Fruit fly (Drosophila melanogaster) whole organism, embryonic: ENCODE measurements around the gene Sema5c.

Experiments used
- ATbp ChIP-seq: fragments of 200-800 bp; sonication (Bioruptor generic); optimal IDR thresholded peaks from 2 replicates; lab custom pipeline; 2017; ENCODE audit warnings: missing biosample characterization, mild to moderate bottlenecking, missing genetic modification characterization, missing genetic modification reagents
- Adf1 ChIP-seq: fragments of 200-800 bp; sonication (Bioruptor generic); IDR thresholded peaks from 2 replicates; pipeline ENCODE4 v1.3.6; 2022; ENCODE audit warnings: missing biosample characterization, missing genetic modification characterization
- Awh ChIP-seq: fragments of 200-800 bp; sonication (Bioruptor generic); IDR thresholded peaks from 2 replicates; pipeline ENCODE4, ENCODE4 v1.3.6; 2022; ENCODE audit warnings: missing biosample characterization, missing genetic modification characterization
- CG10274 ChIP-seq: fragments of 200-800 bp; sonication (Bioruptor generic); optimal IDR thresholded peaks from 3 replicates; lab custom pipeline; 2017; ENCODE audit warnings: missing biosample characterization, mild to moderate bottlenecking, missing genetic modification characterization
- CG11504 ChIP-seq: fragments of 200-800 bp; sonication (Bioruptor generic); optimal IDR thresholded peaks from 3 replicates; lab custom pipeline; 2019; ENCODE audit warnings: missing biosample characterization, mild to moderate bottlenecking, missing genetic modification characterization, moderate library complexity
- CG11695 ChIP-seq: fragments of 200-800 bp; sonication (Bioruptor generic); IDR thresholded peaks from 3 replicates; pipeline ENCODE4 v1.3.6; 2022; ENCODE audit warnings: missing biosample characterization, missing genetic modification characterization
- CG12236 ChIP-seq: fragments of 200-800 bp; sonication (Bioruptor generic); optimal IDR thresholded peaks from 2 replicates; lab custom pipeline; 2016; ENCODE audit warnings: missing biosample characterization, missing genetic modification characterization
- CG13894 ChIP-seq: fragments of 200-800 bp; sonication (Bioruptor generic); optimal IDR thresholded peaks from 3 replicates; lab custom pipeline; 2018; ENCODE audit warnings: missing biosample characterization, mild to moderate bottlenecking, missing genetic modification characterization, moderate library complexity
- CG15269 ChIP-seq: fragments of 200-800 bp; sonication (Bioruptor generic); optimal IDR thresholded peaks from 2 replicates; lab custom pipeline; 2018; ENCODE audit warnings: missing biosample characterization, mild to moderate bottlenecking, missing genetic modification characterization, moderate library complexity
- CG15479 ChIP-seq: fragments of 200-800 bp; sonication (Bioruptor generic); optimal IDR thresholded peaks from 3 replicates; lab custom pipeline; 2019; ENCODE audit warnings: missing biosample characterization, mild to moderate bottlenecking, missing genetic modification characterization, moderate library complexity
- CG15514 ChIP-seq: fragments of 200-800 bp; sonication (Bioruptor generic); optimal IDR thresholded peaks from 3 replicates; lab custom pipeline; 2017; ENCODE audit warnings: missing biosample characterization, missing genetic modification characterization, mild to moderate bottlenecking, moderate library complexity, missing genetic modification reagents
- CG1602 ChIP-seq: fragments of 200-800 bp; sonication (Bioruptor generic); optimal IDR thresholded peaks from 3 replicates; lab custom pipeline; 2016; ENCODE audit warnings: missing biosample characterization, missing genetic modification characterization
- CG34376 ChIP-seq: fragments of 200-800 bp; sonication (Bioruptor generic); optimal IDR thresholded peaks from 2 replicates; lab custom pipeline; 2018; ENCODE audit warnings: missing biosample characterization, mild to moderate bottlenecking, missing genetic modification characterization
- CG34422 ChIP-seq: fragments of 200-800 bp; sonication (Bioruptor generic); IDR thresholded peaks from 3 replicates; pipeline ENCODE4 v1.3.6; 2022; ENCODE audit warnings: missing biosample characterization, missing genetic modification characterization
- CG4820 ChIP-seq: fragments of 200-800 bp; sonication (Bioruptor generic); optimal IDR thresholded peaks from 3 replicates; lab custom pipeline; 2016; ENCODE audit warnings: missing biosample characterization, missing genetic modification characterization
- CG6175 ChIP-seq: fragments of 200-800 bp; sonication (Bioruptor generic); IDR thresholded peaks from 3 replicates; pipeline ENCODE4 v1.3.6; 2022; ENCODE audit warnings: missing biosample characterization, missing genetic modification characterization
- CG6854 ChIP-seq: fragments of 200-800 bp; sonication (Bioruptor generic); optimal IDR thresholded peaks from 3 replicates; lab custom pipeline; 2017; ENCODE audit warnings: missing biosample characterization, mild to moderate bottlenecking, missing genetic modification characterization
- CG8924 ChIP-seq: fragments of 200-800 bp; optimal IDR thresholded peaks from 3 replicates; lab custom pipeline; 2019; ENCODE audit warnings: missing biosample characterization, mild to moderate bottlenecking, missing genetic modification characterization, moderate library complexity
- CG9932 ChIP-seq: fragments of 200-800 bp; sonication (Bioruptor generic); IDR thresholded peaks from 2 replicates; pipeline ENCODE4 v1.3.6; 2022; ENCODE audit warnings: missing biosample characterization, missing genetic modification characterization
- Dp ChIP-seq: fragments of 200-800 bp; sonication (Bioruptor generic); optimal IDR thresholded peaks from 2 replicates; lab custom pipeline; 2018; ENCODE audit warnings: missing biosample characterization, mild to moderate bottlenecking, missing genetic modification characterization, moderate library complexity
- E2f1 ChIP-seq: fragments of 200-800 bp; sonication (Bioruptor generic); IDR thresholded peaks from 2 replicates; pipeline ENCODE4 v1.3.6; 2022; ENCODE audit warnings: missing biosample characterization, missing genetic modification characterization
- Eip74EF ChIP-seq, 2 experiments: fragments of 200-800 bp in 1 of 2; fragments of >200 bp in 1 of 2; sonication (Bioruptor generic) in 1 of 2; optimal IDR thresholded peaks; 2 replicates each; lab custom pipeline; 2017 to 2019; ENCODE audit warnings: missing biosample characterization in 2 of 2, missing genetic modification characterization in 2 of 2, mild to moderate bottlenecking in 1 of 2, moderate library complexity in 1 of 2
- HLH3B ChIP-seq: fragments of 200-800 bp; sonication (Bioruptor generic); IDR thresholded peaks from 2 replicates; pipeline ENCODE4 v1.3.6; 2022; ENCODE audit warnings: missing biosample characterization, missing genetic modification characterization
- HLHmδ ChIP-seq: fragments of 200-800 bp; sonication (Bioruptor generic); optimal IDR thresholded peaks from 2 replicates; lab custom pipeline; 2018; ENCODE audit warnings: missing biosample characterization, mild to moderate bottlenecking, missing genetic modification characterization, moderate library complexity
- Jarid2 ChIP-seq: fragments of 200-800 bp; sonication (Bioruptor generic); optimal IDR thresholded peaks from 3 replicates; lab custom pipeline; 2017; ENCODE audit warnings: mild to moderate bottlenecking, missing biosample characterization, missing genetic modification reagents, missing genetic modification characterization
- Lpt ChIP-seq: fragments of >200 bp; optimal IDR thresholded peaks from 2 replicates; lab custom pipeline; 2018; ENCODE audit warnings: missing biosample characterization, missing genetic modification characterization
- Meics ChIP-seq: fragments of 200-800 bp; sonication (Bioruptor generic); optimal IDR thresholded peaks from 2 replicates; lab custom pipeline; 2017; ENCODE audit warnings: missing biosample characterization, mild to moderate bottlenecking, missing genetic modification characterization
- Nf-YA ChIP-seq: fragments of 200-800 bp; sonication (Bioruptor generic); IDR thresholded peaks from 2 replicates; pipeline ENCODE4 v1.3.6; 2022; ENCODE audit warnings: missing biosample characterization, missing genetic modification characterization
- ara ChIP-seq: fragments of 200-800 bp; sonication (Bioruptor generic); IDR thresholded peaks from 2 replicates; pipeline ENCODE4 v1.3.6; 2022; ENCODE audit warnings: missing biosample characterization, missing genetic modification characterization
- btn ChIP-seq: fragments of 200-800 bp; sonication (Bioruptor generic); optimal IDR thresholded peaks from 2 replicates; lab custom pipeline; 2016; ENCODE audit warnings: missing biosample characterization, missing genetic modification characterization
- corto ChIP-seq: fragments of 200-800 bp; sonication (Bioruptor generic); optimal IDR thresholded peaks from 2 replicates; lab custom pipeline; 2016; ENCODE audit warnings: missing biosample characterization, mild to moderate bottlenecking, missing genetic modification characterization, moderate library complexity
- crc ChIP-seq: fragments of 200-800 bp; sonication (Bioruptor generic); optimal IDR thresholded peaks from 2 replicates; lab custom pipeline; 2016; ENCODE audit warnings: missing biosample characterization, missing genetic modification characterization
- dimm ChIP-seq: fragments of 200-800 bp; sonication (Bioruptor generic); IDR thresholded peaks from 2 replicates; pipeline ENCODE4 v1.3.6; 2022; ENCODE audit warnings: missing biosample characterization, missing genetic modification characterization
- disco-r ChIP-seq: fragments of 200-800 bp; sonication (Bioruptor generic); optimal IDR thresholded peaks from 2 replicates; lab custom pipeline; 2016; ENCODE audit warnings: missing biosample characterization, missing genetic modification characterization
- dmrt99B ChIP-seq: fragments of 200-800 bp; sonication (Bioruptor generic); optimal IDR thresholded peaks from 2 replicates; lab custom pipeline; 2018; ENCODE audit warnings: missing biosample characterization, mild to moderate bottlenecking, missing genetic modification characterization, moderate library complexity
- emc ChIP-seq: fragments of 200-800 bp; sonication (Bioruptor generic); optimal IDR thresholded peaks from 2 replicates; lab custom pipeline; 2016; ENCODE audit warnings: missing biosample characterization, missing genetic modification characterization
- esg ChIP-seq: fragments of 200-800 bp; sonication (Bioruptor generic); conservative IDR thresholded peaks from 2 replicates; pipeline ENCODE4 v1.3.6; 2022; ENCODE audit warnings: missing biosample characterization, missing genetic modification characterization
- ftz-f1 ChIP-seq: fragments of 200-800 bp; sonication (Bioruptor generic); optimal IDR thresholded peaks from 2 replicates; lab custom pipeline; 2016; ENCODE audit warnings: missing biosample characterization, missing genetic modification characterization
- gro ChIP-seq: fragments of 200-800 bp; sonication (Bioruptor generic); optimal IDR thresholded peaks from 2 replicates; lab custom pipeline; 2016; ENCODE audit warnings: missing biosample characterization, missing genetic modification characterization
- gsb ChIP-seq: fragments of 200-800 bp; sonication (Bioruptor generic); IDR thresholded peaks from 2 replicates; pipeline ENCODE4 v1.3.6; 2022; ENCODE audit warnings: missing biosample characterization, missing genetic modification characterization
- gt ChIP-seq: fragments of 200-800 bp; sonication (Bioruptor generic); IDR thresholded peaks from 2 replicates; pipeline ENCODE4 v1.3.6; 2022; ENCODE audit warnings: missing biosample characterization, missing genetic modification characterization
- inv ChIP-seq: fragments of 200-800 bp; sonication (Bioruptor generic); IDR thresholded peaks from 2 replicates; pipeline ENCODE4 v1.3.6; 2022; ENCODE audit warnings: missing biosample characterization, missing genetic modification characterization; ENCODE audit not compliant: partially characterized antibody
- klu ChIP-seq: fragments of 200-800 bp; sonication (Bioruptor generic); IDR thresholded peaks from 2 replicates; pipeline ENCODE4 v1.3.6; 2022; ENCODE audit warnings: missing biosample characterization, missing genetic modification characterization
- phol ChIP-seq: fragments of 200-800 bp; sonication (Bioruptor generic); optimal IDR thresholded peaks from 3 replicates; lab custom pipeline; 2018; ENCODE audit warnings: missing biosample characterization, mild to moderate bottlenecking, missing genetic modification characterization, moderate library complexity
- ro ChIP-seq: fragments of 200-800 bp; sonication (Bioruptor generic); IDR thresholded peaks from 2 replicates; pipeline ENCODE4 v1.3.6; 2022; ENCODE audit warnings: missing biosample characterization, missing genetic modification characterization
- sisA ChIP-seq: fragments of 200-800 bp; sonication (Bioruptor generic); IDR thresholded peaks from 2 replicates; pipeline ENCODE4 v1.3.6; 2022; ENCODE audit warnings: missing biosample characterization, missing genetic modification characterization
- slbo ChIP-seq: fragments of 200-800 bp; sonication (Bioruptor generic); IDR thresholded peaks from 2 replicates; pipeline ENCODE4 v1.3.6; 2022; ENCODE audit warnings: missing biosample characterization, missing genetic modification characterization
- sug ChIP-seq: fragments of 200-800 bp; optimal IDR thresholded peaks from 2 replicates; lab custom pipeline; 2019; ENCODE audit warnings: missing biosample characterization, mild to moderate bottlenecking, missing genetic modification characterization, moderate library complexity
- tna ChIP-seq: fragments of 200-800 bp; sonication (Bioruptor generic); IDR thresholded peaks from 2 replicates; pipeline ENCODE4 v1.3.6; 2022; ENCODE audit warnings: missing biosample characterization, missing genetic modification characterization; ENCODE audit not compliant: partially characterized antibody
- trh ChIP-seq: fragments of 200-800 bp; sonication (Bioruptor generic); optimal IDR thresholded peaks from 2 replicates; lab custom pipeline; 2016; ENCODE audit warnings: missing biosample characterization, missing genetic modification characterization
- tup ChIP-seq: fragments of 200-800 bp; sonication (Bioruptor generic); optimal IDR thresholded peaks from 2 replicates; lab custom pipeline; 2016; ENCODE audit warnings: missing biosample characterization, mild to moderate bottlenecking, missing genetic modification characterization, moderate library complexity
- vvl ChIP-seq: fragments of 200-800 bp; sonication (Bioruptor generic); IDR thresholded peaks from 2 replicates; pipeline ENCODE4 v1.3.6; 2022; ENCODE audit warnings: missing biosample characterization, missing genetic modification characterization

Gene Sema5c

dm6 chr3L:12045443-12045842, 36.2 kb downstream of the Sema5c start (continued):
- TF ChIP-seq ftz-f1 (GFP tag; lab: Kevin White, UChicago) (no peak), CG4820 (no peak), Dp (GFP tag; lab: Kevin White, UChicago) (no peak), esg (GFP tag; lab: Robert Waterston, UW) (no peak), CG15269 (tag; lab: Kevin White, UChicago) (peak; percentile 37), sug (tag; lab: Kevin White, UChicago) (peak; percentile 22), emc (GFP tag; lab: Kevin White, UChicago) (no peak), phol (no peak), inv (no peak), gro (GFP tag; lab: Kevin White, UChicago) (no peak), CG10274 (no peak), CG34422 (GFP tag; lab: Robert Waterston, UW) (peak; percentile 37; the same call in 1 of the 3 replicates), sisA (no peak), HLHmδ (no peak), Nf-YA (GFP tag; lab: Robert Waterston, UW) (no peak), CG6854 (GFP tag; lab: Kevin White, UChicago) (no peak), Jarid2 (GFP tag; lab: Kevin White, UChicago) (no peak), btn (GFP tag; lab: Kevin White, UChicago) (no peak), E2f1 (GFP tag; lab: Robert Waterston, UW) (no peak), Adf1 (no peak; the same call in 1 of the 2 replicates), CG9932 (GFP tag; lab: Robert Waterston, UW) (no peak), gt (GFP tag; lab: Robert Waterston, UW) (no peak), ro (no peak), HLH3B (GFP tag; lab: Robert Waterston, UW) (peak; percentile 24; the same call in 1 of the 2 replicates), vvl (GFP tag; lab: Robert Waterston, UW) (peak; percentile 31; the same call in 1 of the 2 replicates), CG12236 (GFP tag; lab: Kevin White, UChicago) (no peak), Meics (GFP tag; lab: Kevin White, UChicago) (peak; percentile 8), klu (GFP tag; lab: Robert Waterston, UW) (no peak), dmrt99B (peak; percentile 25), Eip74EF (GFP tag; optimal IDR thresholded peaks at IDR 0.05; lab: Kevin White, UChicago) (no peak), CG8924 (tag; lab: Kevin White, UChicago) (no peak), CG15514 (GFP tag; lab: Kevin White, UChicago) (peak; percentile 47), disco-r (GFP tag; lab: Kevin White, UChicago) (no peak), CG1602 (GFP tag; lab: Kevin White, UChicago) (no peak), CG34376 (GFP tag; lab: Kevin White, UChicago) (no peak), Awh (GFP tag; lab: Robert Waterston, UW) (peak; percentile 58), slbo (GFP tag; lab: Robert Waterston, UW) (no peak), ATbp (peak; percentile 46), CG15479 (no peak), CG11504 (tag; lab: Kevin White, UChicago) (no peak), CG13894 (tag; lab: Kevin White, UChicago) (peak; percentile 63), dimm (no peak), tup (no peak), CG11695 (GFP tag; lab: Robert Waterston, UW) (0 out of 3 replicates have a peak, but pooled peaks have one; percentile 24), crc (GFP tag; lab: Kevin White, UChicago) (no peak), tna (GFP tag; lab: Robert Waterston, UW) (peak; percentile 7; the same call in 1 of the 2 replicates), gsb (GFP tag; lab: Robert Waterston, UW) (no peak), CG6175 (no peak), trh (GFP tag; lab: Kevin White, UChicago) (no peak), ara (GFP tag; lab: Robert Waterston, UW) (peak; percentile 23; the same call in 1 of the 2 replicates), corto (GFP tag; lab: Kevin White, UChicago) (no peak), Lpt (no peak)
